Worm (Caenorhabditis elegans): ENCODE measurements around the gene BE10.1.
A peak's percentile ranks its signal among the peaks of the same experiment; 100 is the strongest.

Gene BE10.1

DNA sequence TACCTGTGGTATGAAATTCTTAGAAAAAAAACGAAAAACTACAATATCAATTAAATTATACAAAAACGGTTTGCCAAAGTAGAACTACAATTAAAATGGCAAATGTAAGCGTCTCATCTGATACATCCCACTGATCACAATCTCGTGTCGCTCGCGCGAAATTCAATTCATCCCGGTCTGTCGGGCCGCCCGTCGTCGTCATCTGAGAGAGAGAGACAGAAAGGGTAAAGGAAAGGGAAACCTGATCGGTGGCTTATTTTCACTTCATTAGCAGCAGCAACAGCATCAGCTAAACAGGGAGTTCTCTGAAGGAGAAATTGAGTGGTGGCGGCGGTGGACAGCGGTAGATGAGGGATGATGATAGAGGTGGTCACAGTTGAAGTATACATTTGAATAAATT, 11.2 kb upstream of the BE10.1 start:
- TF ChIP-seq ceh-91 (GFP tag; IDR thresholded peaks at IDR 0.05) (no peak), zfh-2 (GFP tag; conservative IDR thresholded peaks at IDR 0.05) (0 out of 2 replicates have a peak, but pooled peaks have one; percentile 26), madf-6 (GFP tag; IDR thresholded peaks at IDR 0.05) (no peak), ceh-79 (tag; optimal IDR thresholded peaks at IDR 0.05) (no peak), attf-3 (GFP tag; conservative IDR thresholded peaks at IDR 0.05) (no peak), dpl-1 (GFP tag; optimal IDR thresholded peaks at IDR 0.05) (no peak)

DNA sequence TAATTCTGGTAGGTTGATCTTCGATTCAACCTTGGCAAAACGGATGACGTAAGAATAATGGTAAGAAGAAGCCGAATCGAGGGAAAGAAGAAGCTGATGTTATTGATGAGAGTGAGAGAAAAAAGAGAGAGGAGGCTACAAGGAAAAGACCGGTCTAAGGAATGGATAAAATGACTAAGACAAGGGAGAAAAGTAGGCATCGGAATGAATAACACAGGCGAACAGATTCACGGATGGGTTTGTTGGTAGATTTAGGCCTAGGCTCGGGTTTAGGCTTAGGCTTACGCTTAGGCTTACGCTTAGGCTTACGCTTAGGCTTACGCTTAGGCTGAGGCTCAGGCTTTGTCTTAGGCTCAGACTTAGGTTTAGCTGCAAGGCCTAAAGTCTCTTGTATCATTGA, 9.1 kb upstream of the BE10.1 start, which contains the start of gene agmo-1:
TSS of gene agmo-1 (minus strand) at position 101 of the 400 bp plus-strand sequence.
- TF ChIP-seq atf-7 (tag; optimal IDR thresholded peaks at IDR 0.05) (no peak), hrde-1 (tag; optimal IDR thresholded peaks at IDR 0.05; ENCODE audit: borderline replicate concordance) (no peak), F57C9.4 (tag; optimal IDR thresholded peaks at IDR 0.05) (no peak), lsl-1 (GFP tag; optimal IDR thresholded peaks at IDR 0.05) (no peak), snpc-3.4 (tag; optimal IDR thresholded peaks at IDR 0.05) (no peak), lag-1 (GFP tag; IDR thresholded peaks at IDR 0.05) (no peak), dpff-1 (tag; optimal IDR thresholded peaks at IDR 0.05) (no peak), hlh-12 (tag; optimal IDR thresholded peaks at IDR 0.05) (no peak), ztf-25 (GFP tag; IDR thresholded peaks at IDR 0.05) (no peak), nfya-2 (GFP tag; IDR thresholded peaks at IDR 0.05) (no peak), nhr-90 (tag; optimal IDR thresholded peaks at IDR 0.05) (no peak), attf-6 (GFP tag; IDR thresholded peaks at IDR 0.05) (no peak), aptf-3 (GFP tag; IDR thresholded peaks at IDR 0.05) (no peak), madf-6 (GFP tag; IDR thresholded peaks at IDR 0.05) (no peak)

DNA sequence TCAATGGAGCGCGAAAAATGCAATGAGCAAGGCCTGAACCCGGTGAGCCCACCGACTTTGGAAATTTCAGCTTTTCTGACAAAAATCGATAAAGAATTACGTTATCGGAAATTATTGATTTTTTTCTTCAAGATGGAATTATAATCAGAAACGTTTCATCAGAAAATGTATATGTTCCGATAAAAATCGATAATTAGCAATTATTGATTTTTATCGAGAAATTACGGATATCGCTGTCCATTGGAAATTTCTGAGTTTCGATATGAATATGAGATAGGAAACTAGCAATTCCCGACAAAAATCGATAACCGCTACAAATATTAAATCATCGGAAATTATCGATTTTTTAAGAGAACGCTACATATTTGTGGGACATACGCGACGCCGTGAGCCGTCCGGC, 4.9 kb upstream of the BE10.1 start:
- TF ChIP-seq attf-5 (GFP tag; optimal IDR thresholded peaks at IDR 0.05), result no peak
- no peak for TF ChIP-seq pbrm-1 (GFP tag; IDR thresholded peaks at IDR 0.05)
- no peak for TF ChIP-seq gei-17 (GFP tag; optimal IDR thresholded peaks at IDR 0.05)
- TF ChIP-seq mes-4 (tag; optimal IDR thresholded peaks at IDR 0.05), result no peak
- no peak for TF ChIP-seq hlh-26 (GFP tag; conservative IDR thresholded peaks at IDR 0.05)
- TF ChIP-seq ceh-58 (GFP tag; IDR thresholded peaks at IDR 0.05), result no peak
- no peak for TF ChIP-seq hlh-12 (tag; optimal IDR thresholded peaks at IDR 0.05)
- TF ChIP-seq sptf-2 (GFP tag; optimal IDR thresholded peaks at IDR 0.05), result no peak

DNA sequence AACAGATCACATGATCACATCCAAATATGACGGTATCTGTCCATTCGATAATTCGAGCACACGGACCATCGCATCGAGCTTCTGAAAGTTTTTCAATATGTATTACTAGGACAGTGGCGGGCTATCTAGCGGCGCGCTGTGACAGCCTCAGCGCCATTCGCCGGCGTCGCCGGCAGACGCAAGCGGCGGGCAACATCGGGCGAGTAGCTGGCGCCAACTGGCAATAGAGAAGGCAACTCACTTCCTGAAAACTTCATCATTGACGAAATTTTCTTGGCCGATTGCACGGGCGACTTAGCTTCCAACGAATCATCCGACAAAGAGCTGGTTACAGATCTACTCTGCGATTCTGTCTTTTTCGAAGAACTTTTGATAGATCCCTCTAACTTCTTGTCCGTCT, 1.1 kb downstream of the BE10.1 start:
- TF ChIP-seq F37B4.10 (GFP tag; IDR thresholded peaks at IDR 0.05) (0 out of 2 replicates have a peak, but pooled peaks have one; percentile 8), attf-6 (GFP tag; IDR thresholded peaks at IDR 0.05) (no peak)

DNA sequence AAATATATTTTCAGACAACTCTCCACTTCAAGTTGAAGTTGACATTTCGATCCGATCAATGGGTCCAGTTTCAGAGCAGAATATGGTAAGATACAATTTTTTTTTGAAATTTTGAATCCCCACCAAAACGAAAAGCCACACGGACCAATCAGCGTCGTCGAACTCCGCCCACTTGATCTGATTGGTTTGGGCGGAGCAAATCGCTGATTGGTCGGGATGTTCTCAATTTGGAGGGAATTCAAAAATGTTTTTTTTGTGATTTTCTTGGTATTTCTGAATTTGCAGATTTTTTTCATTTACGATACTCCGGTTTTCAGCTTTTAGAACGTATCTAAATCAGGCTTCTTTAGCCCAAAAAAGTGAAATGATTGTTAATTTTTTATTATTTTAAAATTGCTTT, 3.9 kb downstream of the BE10.1 start:
- TF ChIP-seq egrh-3 (GFP tag; IDR thresholded peaks at IDR 0.05), result no peak
- TF ChIP-seq D2030.7 (GFP tag; IDR thresholded peaks at IDR 0.05), result no peak
- TF ChIP-seq F39B2.1 (GFP tag; IDR thresholded peaks at IDR 0.05), result no peak
- TF ChIP-seq egl-44 (GFP tag; IDR thresholded peaks at IDR 0.05), result no peak
- no peak for TF ChIP-seq hsf-1 (GFP tag; IDR thresholded peaks at IDR 0.05)
- TF ChIP-seq ztf-3 (GFP tag; optimal IDR thresholded peaks at IDR 0.05), result no peak
- TF ChIP-seq somi-1 (GFP tag; optimal IDR thresholded peaks at IDR 0.05), result no peak
- TF ChIP-seq let-526 (GFP tag; IDR thresholded peaks at IDR 0.05), result no peak
- no peak for TF ChIP-seq mel-28 (tag; optimal IDR thresholded peaks at IDR 0.05; ENCODE audit: borderline replicate concordance)
- no peak for TF ChIP-seq lsl-1 (GFP tag; optimal IDR thresholded peaks at IDR 0.05)
- TF ChIP-seq madf-6 (GFP tag; IDR thresholded peaks at IDR 0.05), result no peak
- no peak for TF ChIP-seq mcd-1 (GFP tag; IDR thresholded peaks at IDR 0.05)
- no peak for TF ChIP-seq ztf-18 (tag; optimal IDR thresholded peaks at IDR 0.05)
- no peak for TF ChIP-seq hlh-12 (tag; optimal IDR thresholded peaks at IDR 0.05)
